Worm (Caenorhabditis elegans) whole organism, young adult: ENCODE results near the gene K02E10.6.

ENCODE experiments used
- B0019.2 ChIP-seq: fragments of 200-800 bp; sonication (Bioruptor generic); conservative IDR thresholded peaks from 2 replicates; pipeline ENCODE4 v1.3.6; 2022; ENCODE audit warnings: missing genetic modification reagents, missing genetic modification characterization, missing compliant biosample characterization
- B0035.1 ChIP-seq: sonication (generic microtip); optimal IDR thresholded peaks from 2 replicates; lab custom pipeline; 2016; ENCODE audit warnings: missing genetic modification characterization, mild to moderate bottlenecking, missing compliant biosample characterization, missing genotype, missing genetic modification reagents
- B0261.1 ChIP-seq: sonication (generic microtip); optimal IDR thresholded peaks from 2 replicates; lab custom pipeline; 2016; ENCODE audit warnings: mild to moderate bottlenecking, missing genetic modification characterization, moderate library complexity, missing compliant biosample characterization
- F23B12.7 ChIP-seq: sonication (generic microtip); optimal IDR thresholded peaks from 2 replicates; lab custom pipeline; 2017; ENCODE audit warnings: missing genetic modification characterization, mild to moderate bottlenecking, missing compliant biosample characterization, antibody characterized with exemption, moderate library complexity; ENCODE audit not compliant: insufficient read depth
- T26A5.8 ChIP-seq: sonication (generic microtip); optimal IDR thresholded peaks from 2 replicates; lab custom pipeline; 2016; ENCODE audit warnings: missing genetic modification characterization, missing compliant biosample characterization
- Y53F4B.3 ChIP-seq: fragments of 200-800 bp; sonication (Bioruptor generic); IDR thresholded peaks from 2 replicates; pipeline ENCODE4 v1.3.6; 2022; ENCODE audit warnings: missing genetic modification reagents, missing genetic modification characterization, missing compliant biosample characterization
- Y53G8AR.9 ChIP-seq: fragments of 200-800 bp; sonication (Bioruptor generic); conservative IDR thresholded peaks from 2 replicates; pipeline ENCODE4 v1.3.6; 2022; ENCODE audit warnings: missing genetic modification reagents, missing genetic modification characterization, missing compliant biosample characterization
- Y56A3A.18 ChIP-seq: fragments of 200-800 bp; sonication (Bioruptor generic); IDR thresholded peaks from 2 replicates; pipeline ENCODE4 v1.3.6; 2022; ENCODE audit warnings: missing genetic modification reagents, missing genetic modification characterization, missing compliant biosample characterization
- aptf-2 ChIP-seq: fragments of 200-800 bp; sonication (Bioruptor generic); conservative IDR thresholded peaks from 2 replicates; pipeline ENCODE4 v1.3.6; 2022; ENCODE audit warnings: missing genetic modification reagents, missing genetic modification characterization, missing compliant biosample characterization
- attf-5 ChIP-seq: fragments of 200-800 bp; sonication (Bioruptor generic); optimal IDR thresholded peaks from 2 replicates; lab custom pipeline; 2018; ENCODE audit warnings: mild to moderate bottlenecking, missing genetic modification characterization, missing compliant biosample characterization
- bed-1 ChIP-seq: fragments of 200-800 bp; sonication (Bioruptor generic); IDR thresholded peaks from 2 replicates; pipeline ENCODE4 v1.3.6; 2022; ENCODE audit warnings: missing genetic modification reagents, missing genetic modification characterization, missing compliant biosample characterization
- ccch-3 ChIP-seq: fragments of 200-800 bp; sonication (Bioruptor generic); optimal IDR thresholded peaks from 2 replicates; lab custom pipeline; 2018; ENCODE audit warnings: mild to moderate bottlenecking, missing genetic modification characterization, missing compliant biosample characterization
- cebp-1 ChIP-seq, 2 experiments: fragments of 200-800 bp in 1 of 2; sonication (Bioruptor generic) in 1 of 2; sonication (generic microtip) in 1 of 2; IDR thresholded peaks in 1 of 2; optimal IDR thresholded peaks in 1 of 2; 2 replicates each; pipeline versions ENCODE4 v1.3.6 to Lab custom; 2017 to 2022; ENCODE audit warnings: missing compliant biosample characterization in 2 of 2, missing genetic modification characterization in 2 of 2, mild to moderate bottlenecking in 1 of 2, missing genetic modification reagents in 1 of 2, moderate library complexity in 1 of 2
- cebp-2 ChIP-seq: fragments of 200-800 bp; sonication (Bioruptor generic); IDR thresholded peaks from 2 replicates; pipeline ENCODE4 v1.3.6; 2022; ENCODE audit warnings: missing genetic modification characterization, missing compliant biosample characterization
- ceh-79 ChIP-seq: sonication (generic microtip); optimal IDR thresholded peaks from 2 replicates; lab custom pipeline; 2017; ENCODE audit warnings: mild to moderate bottlenecking, missing genetic modification characterization, missing compliant biosample characterization
- chd-7 ChIP-seq: sonication (generic microtip); optimal IDR thresholded peaks from 2 replicates; lab custom pipeline; 2016; ENCODE audit warnings: mild to moderate bottlenecking, missing genetic modification characterization, moderate library complexity, missing compliant biosample characterization
- egrh-3 ChIP-seq: fragments of 200-800 bp; sonication (Bioruptor generic); IDR thresholded peaks from 2 replicates; pipeline ENCODE4 v1.3.6; 2022; ENCODE audit warnings: missing genetic modification reagents, missing genetic modification characterization, missing compliant biosample characterization
- ekl-4 ChIP-seq: fragments of 200-800 bp; sonication (Bioruptor generic); IDR thresholded peaks from 2 replicates; pipeline ENCODE4 v1.3.6; 2022; ENCODE audit warnings: missing genetic modification reagents, missing genetic modification characterization, missing compliant biosample characterization
- fkh-3 ChIP-seq: sonication (generic microtip); optimal IDR thresholded peaks from 2 replicates; lab custom pipeline; 2016; ENCODE audit warnings: mild to moderate bottlenecking, missing genetic modification characterization, missing compliant biosample characterization
- hlh-12 ChIP-seq: sonication (generic microtip); optimal IDR thresholded peaks from 2 replicates; lab custom pipeline; 2016; ENCODE audit warnings: missing genetic modification characterization, missing compliant biosample characterization
- hlh-26 ChIP-seq: fragments of 200-800 bp; sonication (Bioruptor generic); conservative IDR thresholded peaks from 2 replicates; pipeline ENCODE4 v1.3.6; 2022; ENCODE audit warnings: missing genetic modification reagents, missing genetic modification characterization, missing compliant biosample characterization
- lag-1 ChIP-seq: fragments of 200-800 bp; sonication (Bioruptor generic); IDR thresholded peaks from 2 replicates; pipeline ENCODE4 v1.3.6; 2022; ENCODE audit warnings: missing genetic modification reagents, missing genetic modification characterization, missing compliant biosample characterization
- let-607 ChIP-seq, 2 experiments: fragments of 200-800 bp in 1 of 2; sonication (Bioruptor generic) in 1 of 2; sonication (generic microtip) in 1 of 2; optimal IDR thresholded peaks; 2 replicates each; lab custom pipeline; 2016 to 2018; ENCODE audit warnings: mild to moderate bottlenecking in 2 of 2, missing compliant biosample characterization in 2 of 2, missing genetic modification characterization in 2 of 2, moderate library complexity in 2 of 2, missing genotype in 1 of 2
- lin-26 ChIP-seq: fragments of 200-800 bp; sonication (Bioruptor generic); IDR thresholded peaks from 2 replicates; pipeline ENCODE4 v1.3.6; 2022; ENCODE audit warnings: missing genetic modification reagents, missing genetic modification characterization, missing compliant biosample characterization
- lin-35 ChIP-seq, 3 experiments: fragments of 150-350 bp in 2 of 3; sonication (generic microtip) in 1 of 3; optimal IDR thresholded peaks; 2 replicates each; lab custom pipeline; 2014 to 2018; ENCODE audit warnings: missing biosample characterization in 3 of 3, missing genetic modification characterization in 3 of 3, missing genetic modification reagents in 3 of 3
- lin-40 ChIP-seq: sonication (generic microtip); optimal IDR thresholded peaks from 2 replicates; lab custom pipeline; 2016; ENCODE audit warnings: missing genetic modification characterization, mild to moderate bottlenecking, missing compliant biosample characterization, missing genotype, missing genetic modification reagents
- madf-3 ChIP-seq: fragments of 200-800 bp; sonication (Bioruptor generic); IDR thresholded peaks from 2 replicates; pipeline ENCODE4 v1.3.6; 2022; ENCODE audit warnings: missing genetic modification reagents, missing genetic modification characterization, missing compliant biosample characterization
- madf-8 ChIP-seq: fragments of 200-800 bp; sonication (Bioruptor generic); conservative IDR thresholded peaks from 2 replicates; pipeline ENCODE4 v1.3.6; 2022; ENCODE audit warnings: missing genetic modification reagents, missing genetic modification characterization, missing compliant biosample characterization
- mcd-1 ChIP-seq: fragments of 200-800 bp; sonication (Bioruptor generic); IDR thresholded peaks from 2 replicates; pipeline ENCODE4 v1.3.6; 2022; ENCODE audit warnings: missing genetic modification reagents, missing genetic modification characterization, missing compliant biosample characterization
- mel-28 ChIP-seq: sonication (generic microtip); optimal IDR thresholded peaks from 2 replicates; lab custom pipeline; 2016; ENCODE audit warnings: borderline replicate concordance, mild to moderate bottlenecking, missing genetic modification characterization, missing compliant biosample characterization
- mxl-1 ChIP-seq: sonication (generic microtip); optimal IDR thresholded peaks from 2 replicates; lab custom pipeline; 2016; ENCODE audit warnings: missing genetic modification characterization, missing compliant biosample characterization
- nfyb-1 ChIP-seq: fragments of 200-800 bp; sonication (Bioruptor generic); IDR thresholded peaks from 2 replicates; pipeline ENCODE4 v1.3.6; 2022; ENCODE audit warnings: missing genetic modification reagents, missing genetic modification characterization, missing compliant biosample characterization
- nhr-120 ChIP-seq: fragments of 200-800 bp; sonication (Bioruptor generic); IDR thresholded peaks from 2 replicates; pipeline ENCODE4 v1.3.6; 2022; ENCODE audit warnings: missing genetic modification characterization, missing compliant biosample characterization
- pha-4 ChIP-seq: fragments of 150-350 bp; sonication (generic microtip); optimal IDR thresholded peaks from 2 replicates; lab custom pipeline; 2014; ENCODE audit warnings: missing biosample characterization, missing genetic modification reagents, missing genetic modification characterization
- rec-8 ChIP-seq, 2 experiments: sonication (generic microtip); optimal IDR thresholded peaks; 2 replicates each; lab custom pipeline; 2016; ENCODE audit warnings: mild to moderate bottlenecking in 2 of 2, missing genetic modification characterization in 2 of 2, missing genetic modification reagents in 2 of 2, missing genotype in 2 of 2, missing biosample characterization in 1 of 2, missing compliant biosample characterization in 1 of 2, moderate library complexity in 1 of 2
- rpc-1 ChIP-seq, 2 experiments: fragments of 150-350 bp in 1 of 2; sonication (generic microtip) in 1 of 2; optimal IDR thresholded peaks; 2 replicates each; lab custom pipeline; 2014 to 2018; ENCODE audit warnings: missing biosample characterization in 1 of 2, missing genetic modification characterization in 1 of 2, missing genetic modification reagents in 1 of 2, missing genotype in 1 of 2
- somi-1 ChIP-seq: fragments of 200-800 bp; sonication (Bioruptor generic); optimal IDR thresholded peaks from 2 replicates; lab custom pipeline; 2018; ENCODE audit warnings: mild to moderate bottlenecking, missing genetic modification characterization, missing compliant biosample characterization
- tbp1 ChIP-seq: fragments of 200-800 bp; sonication (Bioruptor generic); optimal IDR thresholded peaks from 2 replicates; lab custom pipeline; 2018; ENCODE audit warnings: mild to moderate bottlenecking, missing genetic modification characterization, missing compliant biosample characterization
- tlf-1 ChIP-seq: fragments of 200-800 bp; sonication (Bioruptor generic); optimal IDR thresholded peaks from 2 replicates; lab custom pipeline; 2018; ENCODE audit warnings: mild to moderate bottlenecking, missing genetic modification characterization, missing compliant biosample characterization
- unc-130 ChIP-seq: sonication (generic microtip); optimal IDR thresholded peaks from 2 replicates; lab custom pipeline; 2016; ENCODE audit warnings: missing genetic modification reagents, missing genetic modification characterization, missing compliant biosample characterization
- xnd-1 ChIP-seq: sonication (generic microtip); optimal IDR thresholded peaks from 2 replicates; lab custom pipeline; 2016; ENCODE audit warnings: missing genotype, missing genetic modification reagents, missing genetic modification characterization, missing compliant biosample characterization
- zfh-2 ChIP-seq: fragments of 200-800 bp; sonication (Bioruptor generic); conservative IDR thresholded peaks from 2 replicates; pipeline ENCODE4 v1.3.6; 2022; ENCODE audit warnings: missing genetic modification reagents, missing genetic modification characterization, missing compliant biosample characterization
- ztf-18 ChIP-seq: sonication (generic microtip); optimal IDR thresholded peaks from 2 replicates; lab custom pipeline; 2016; ENCODE audit warnings: missing genotype, mild to moderate bottlenecking, missing genetic modification characterization, missing compliant biosample characterization

Gene K02E10.6

DNA sequence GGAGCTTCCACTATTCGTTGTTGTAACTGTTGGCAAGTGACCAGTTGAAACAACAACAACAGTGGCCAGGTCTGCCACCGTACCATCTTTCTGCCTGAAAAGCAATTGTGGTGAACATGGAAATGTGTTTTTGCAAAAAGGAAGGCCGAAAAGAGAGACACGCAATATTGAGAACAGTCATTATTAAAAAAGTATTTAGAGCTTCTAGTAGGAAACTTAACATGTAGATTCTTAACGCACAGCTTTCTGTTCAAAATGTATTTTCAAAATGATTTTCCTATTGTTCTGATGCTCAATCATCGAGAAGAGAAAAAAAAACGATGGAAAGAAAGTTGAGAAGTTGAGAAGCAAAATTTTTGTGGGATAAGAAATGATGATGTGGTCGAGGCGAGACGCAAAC lies 32.7 kb upstream of the K02E10.6 start, which contains the start of gene syg-1:
Gene syg-1, minus strand, starts transcription at position 101 of the 400 bp plus-strand sequence.
- TF ChIP-seq aptf-2 (GFP tag; lab: Robert Waterston, UW) (no peak), fkh-3 (tag; lab: Kevin White, UChicago) (no peak), lin-26 (no peak), mxl-1 (no peak), zfh-2 (GFP tag; lab: Robert Waterston, UW) (no peak), F23B12.7 (tag; lab: Kevin White, UChicago) (no peak), hlh-26 (GFP tag; lab: Robert Waterston, UW) (no peak), hlh-12 (tag; lab: Kevin White, UChicago) (no peak), mcd-1 (GFP tag; lab: Robert Waterston, UW) (no peak), Y56A3A.18 (GFP tag; lab: Robert Waterston, UW) (no peak), Y53F4B.3 (no peak), ztf-18 (tag; lab: Kevin White, UChicago) (no peak)
- TF ChIP-seq, all 124 proteins: peak for 0

ce11 chrX:2513667-2514198 lies 31.2 kb upstream of the K02E10.6 start:
- TF ChIP-seq ekl-4 (GFP tag; lab: Robert Waterston, UW), result no peak
- TF ChIP-seq lin-40 (tag; lab: Kevin White, UChicago), result no peak
- TF ChIP-seq attf-5, result no peak
- 0 out of 2 replicates have a peak, but pooled peaks have one; percentile 40 for TF ChIP-seq zfh-2 (GFP tag; lab: Robert Waterston, UW)
- TF ChIP-seq bed-1, result no peak
- no peak for TF ChIP-seq egrh-3 (GFP tag; lab: Robert Waterston, UW)
- TF ChIP-seq mel-28, result no peak

ce11 chrX:2508449-2508848 lies 25.9 kb upstream of the K02E10.6 start, which contains the start of gene K02E10.7:
Gene K02E10.7, minus strand, starts transcription at chrX:2508549.
- TF ChIP-seq B0261.1, result no peak
- no peak for TF ChIP-seq B0035.1
- no peak for TF ChIP-seq lin-35 (GFP tag; optimal IDR thresholded peaks at IDR 0.05; lab: Kevin White, UChicago)
- TF ChIP-seq hlh-12 (tag; lab: Kevin White, UChicago), result no peak
- TF ChIP-seq madf-8 (GFP tag; lab: Robert Waterston, UW), result no peak
- TF ChIP-seq ekl-4 (GFP tag; lab: Robert Waterston, UW), result no peak
- no peak for TF ChIP-seq nfyb-1 (GFP tag; lab: Robert Waterston, UW)
- no peak for TF ChIP-seq egrh-3 (GFP tag; lab: Robert Waterston, UW)
- TF ChIP-seq T26A5.8 (tag; lab: Kevin White, UChicago), result no peak
- TF ChIP-seq somi-1 (GFP tag; lab: Kevin White, UChicago), result no peak
- no peak for TF ChIP-seq mel-28
- TF ChIP-seq B0019.2, result no peak
- TF ChIP-seq xnd-1 (tag; lab: Kevin White, UChicago), result no peak
- TF ChIP-seq chd-7 (tag; lab: Kevin White, UChicago), result no peak
- TF ChIP-seq bed-1, result no peak
- TF ChIP-seq nhr-120 (GFP tag; lab: Robert Waterston, UW), result no peak
- TF ChIP-seq madf-3 (GFP tag; lab: Robert Waterston, UW), result no peak
- TF ChIP-seq, all 124 proteins: peak for 0

ce11 chrX:2506738-2507137 lies 24.2 kb upstream of the K02E10.6 start:
- TF ChIP-seq lag-1, result no peak
- no peak for TF ChIP-seq tbp1 (GFP tag; lab: Kevin White, UChicago)
- TF ChIP-seq cebp-1 (GFP tag; IDR thresholded peaks at IDR 0.05; lab: Robert Waterston, UW), result no peak
- TF ChIP-seq cebp-1 (tag; optimal IDR thresholded peaks at IDR 0.05; lab: Kevin White, UChicago), result no peak
- TF ChIP-seq Y53G8AR.9 (GFP tag; lab: Robert Waterston, UW), result no peak
- no peak for TF ChIP-seq cebp-2 (GFP tag; lab: Robert Waterston, UW)
- TF ChIP-seq rpc-1 (optimal IDR thresholded peaks at IDR 0.05; lab: Kevin White, UChicago), result no peak
- TF ChIP-seq rpc-1 (tag; optimal IDR thresholded peaks at IDR 0.05; lab: Kevin White, UChicago), result no peak
- TF ChIP-seq tlf-1 (GFP tag; lab: Kevin White, UChicago), result no peak
- TF ChIP-seq lin-40 (tag; lab: Kevin White, UChicago), result no peak
- no peak for TF ChIP-seq ceh-79 (tag; lab: Kevin White, UChicago)
- TF ChIP-seq unc-130 (GFP tag; lab: Kevin White, UChicago), result no peak
- TF ChIP-seq let-607 (tag; optimal IDR thresholded peaks at IDR 0.05; lab: Kevin White, UChicago), result no peak
- TF ChIP-seq pha-4 (tag; lab: Kevin White, UChicago), result no peak
- no peak for TF ChIP-seq rec-8 (tag; optimal IDR thresholded peaks at IDR 0.05; lab: Kevin White, UChicago)
- no peak for TF ChIP-seq hlh-26 (GFP tag; lab: Robert Waterston, UW)
- TF ChIP-seq ccch-3, result no peak
